Fruit fly (Drosophila melanogaster) whole organism, prepupa: ENCODE measurements around the gene Prosalpha3T.

ENCODE experiments used
- Blimp-1 ChIP-seq: fragments of 200-800 bp; sonication (Bioruptor generic); optimal IDR thresholded peaks from 3 replicates; lab custom pipeline; 2017; ENCODE audit warnings: missing biosample characterization, missing genetic modification characterization, mild to moderate bottlenecking, moderate library complexity, missing genetic modification reagents
- CG10669 ChIP-seq: fragments of 200-800 bp; sonication (Bioruptor generic); optimal IDR thresholded peaks from 3 replicates; lab custom pipeline; 2018; ENCODE audit warnings: missing biosample characterization, mild to moderate bottlenecking, missing genetic modification characterization, moderate library complexity
- CG11762 ChIP-seq: fragments of 200-800 bp; sonication (Bioruptor generic); optimal IDR thresholded peaks from 3 replicates; lab custom pipeline; 2016; ENCODE audit warnings: missing biosample characterization, missing genetic modification characterization; ENCODE audit not compliant: insufficient read depth
- CG11902 ChIP-seq: fragments of 200-800 bp; sonication (Bioruptor generic); optimal IDR thresholded peaks from 3 replicates; lab custom pipeline; 2016; ENCODE audit warnings: missing biosample characterization, missing genetic modification characterization
- CG15336 ChIP-seq: fragments of 200-800 bp; sonication (Bioruptor generic); IDR thresholded peaks from 2 replicates; pipeline ENCODE4 v1.3.6; 2022; ENCODE audit warnings: missing biosample characterization, missing genetic modification characterization
- CG3032 ChIP-seq: fragments of 200-800 bp; optimal IDR thresholded peaks from 2 replicates; lab custom pipeline; 2019; ENCODE audit warnings: missing biosample characterization, mild to moderate bottlenecking, missing genetic modification characterization, moderate library complexity
- CG3919 ChIP-seq: fragments of 200-800 bp; sonication (Bioruptor generic); optimal IDR thresholded peaks from 3 replicates; lab custom pipeline; 2016; ENCODE audit warnings: missing biosample characterization, missing genetic modification characterization
- CG6163 ChIP-seq: fragments of 200-800 bp; sonication (Bioruptor generic); IDR thresholded peaks from 3 replicates; pipeline ENCODE4 v1.3.6; 2022; ENCODE audit warnings: missing biosample characterization, missing genetic modification characterization
- CG6276 ChIP-seq: fragments of 200-800 bp; sonication (Bioruptor generic); optimal IDR thresholded peaks from 2 replicates; lab custom pipeline; 2017; ENCODE audit warnings: missing biosample characterization, mild to moderate bottlenecking, missing genetic modification characterization
- CG6792 ChIP-seq: fragments of 200-800 bp; sonication (Bioruptor generic); optimal IDR thresholded peaks from 3 replicates; lab custom pipeline; 2016; ENCODE audit warnings: missing biosample characterization, missing genetic modification characterization
- CG7368 ChIP-seq: fragments of 200-800 bp; sonication (Bioruptor generic); optimal IDR thresholded peaks from 3 replicates; lab custom pipeline; 2016; ENCODE audit warnings: missing biosample characterization, missing genetic modification characterization
- CG8119 ChIP-seq: fragments of 200-800 bp; sonication (Bioruptor generic); IDR thresholded peaks from 3 replicates; pipeline ENCODE4 v1.3.6; 2022; ENCODE audit warnings: missing biosample characterization, missing genetic modification characterization
- CG9139 ChIP-seq: fragments of 200-800 bp; sonication (Bioruptor generic); optimal IDR thresholded peaks from 3 replicates; lab custom pipeline; 2017; ENCODE audit warnings: missing biosample characterization, mild to moderate bottlenecking, missing genetic modification characterization
- Eip78C ChIP-seq: fragments of 200-800 bp; sonication (Bioruptor generic); peaks from one replicate; lab custom pipeline; 2016; ENCODE audit warnings: missing biosample characterization, missing genetic modification characterization
- Eip93F ChIP-seq: fragments of 200-800 bp; sonication (Bioruptor generic); optimal IDR thresholded peaks from 2 replicates; lab custom pipeline; 2016; ENCODE audit warnings: missing biosample characterization, mild to moderate bottlenecking, missing genetic modification characterization
- Ets96B ChIP-seq: fragments of 200-800 bp; optimal IDR thresholded peaks from 2 replicates; lab custom pipeline; 2019; ENCODE audit warnings: missing biosample characterization, mild to moderate bottlenecking, missing genetic modification characterization, moderate library complexity
- Hr4 ChIP-seq: fragments of 200-800 bp; sonication (Bioruptor generic); optimal IDR thresholded peaks from 3 replicates; lab custom pipeline; 2016; ENCODE audit warnings: missing biosample characterization, missing genetic modification characterization
- Lpt ChIP-seq: fragments of 200-800 bp; sonication (Bioruptor generic); optimal IDR thresholded peaks from 3 replicates; lab custom pipeline; 2016; ENCODE audit warnings: missing biosample characterization, missing genetic modification characterization
- Met ChIP-seq: fragments of 200-800 bp; sonication (Bioruptor generic); optimal IDR thresholded peaks from 3 replicates; lab custom pipeline; 2016; ENCODE audit warnings: missing biosample characterization, missing genetic modification characterization
- OdsH ChIP-seq: fragments of 200-800 bp; sonication (Bioruptor generic); optimal IDR thresholded peaks from 3 replicates; lab custom pipeline; 2016; ENCODE audit warnings: missing biosample characterization, missing genetic modification characterization
- Sox14 ChIP-seq: fragments of 200-800 bp; sonication (Bioruptor generic); optimal IDR thresholded peaks from 3 replicates; lab custom pipeline; 2016; ENCODE audit warnings: missing biosample characterization, missing genetic modification characterization
- achi ChIP-seq: fragments of 200-800 bp; sonication (Bioruptor generic); optimal IDR thresholded peaks from 3 replicates; lab custom pipeline; 2016; ENCODE audit warnings: missing biosample characterization, missing genetic modification characterization
- acj6 ChIP-seq: fragments of 200-800 bp; sonication (Bioruptor generic); optimal IDR thresholded peaks from 3 replicates; lab custom pipeline; 2016; ENCODE audit warnings: missing biosample characterization, missing genetic modification characterization
- cyc ChIP-seq: fragments of 200-800 bp; sonication (Bioruptor generic); optimal IDR thresholded peaks from 3 replicates; lab custom pipeline; 2016; ENCODE audit warnings: missing biosample characterization, missing genetic modification characterization
- eg ChIP-seq: fragments of 200-800 bp; sonication (Bioruptor generic); IDR thresholded peaks from 3 replicates; pipeline ENCODE4 v1.3.6; 2022; ENCODE audit warnings: missing biosample characterization, missing genetic modification characterization
- esn ChIP-seq: fragments of 200-800 bp; sonication (Bioruptor generic); optimal IDR thresholded peaks from 2 replicates; lab custom pipeline; 2016; ENCODE audit warnings: missing biosample characterization, mild to moderate bottlenecking, missing genetic modification characterization, moderate library complexity
- fd85E ChIP-seq: fragments of 200-800 bp; sonication (Bioruptor generic); optimal IDR thresholded peaks from 3 replicates; lab custom pipeline; 2016; ENCODE audit warnings: missing biosample characterization, missing genetic modification characterization
- fkh ChIP-seq: fragments of 200-800 bp; sonication (Bioruptor generic); optimal IDR thresholded peaks from 3 replicates; lab custom pipeline; 2017; ENCODE audit warnings: missing biosample characterization, mild to moderate bottlenecking, missing genetic modification characterization, moderate library complexity
- lz ChIP-seq: fragments of 200-800 bp; sonication (Bioruptor generic); optimal IDR thresholded peaks from 3 replicates; lab custom pipeline; 2016; ENCODE audit warnings: missing biosample characterization, missing genetic modification characterization
- net ChIP-seq: fragments of 200-800 bp; sonication (Bioruptor generic); optimal IDR thresholded peaks from 3 replicates; lab custom pipeline; 2016; ENCODE audit warnings: missing biosample characterization, missing genetic modification characterization
- pdm3 ChIP-seq: fragments of 200-800 bp; sonication (Bioruptor generic); optimal IDR thresholded peaks from 3 replicates; lab custom pipeline; 2016; ENCODE audit warnings: missing biosample characterization, missing genetic modification characterization
- salr ChIP-seq, 2 experiments: fragments of 200-800 bp; sonication (Bioruptor generic); optimal IDR thresholded peaks; 3 replicates each; lab custom pipeline; 2016 to 2018; ENCODE audit warnings: missing biosample characterization in 2 of 2, missing genetic modification characterization in 2 of 2, mild to moderate bottlenecking in 1 of 2
- spab ChIP-seq: fragments of 200-800 bp; sonication (Bioruptor generic); optimal IDR thresholded peaks from 2 replicates; lab custom pipeline; 2017; ENCODE audit warnings: missing biosample characterization, mild to moderate bottlenecking, missing genetic modification characterization, missing genetic modification reagents
- ss ChIP-seq, 2 experiments: fragments of 200-800 bp; sonication (Bioruptor generic); optimal IDR thresholded peaks; 2 replicates in 1 of 2; 3 replicates in 1 of 2; lab custom pipeline; 2017 to 2018; ENCODE audit warnings: mild to moderate bottlenecking in 2 of 2, missing biosample characterization in 2 of 2, missing genetic modification characterization in 2 of 2, moderate library complexity in 1 of 2
- svp ChIP-seq: fragments of 200-800 bp; sonication (Bioruptor generic); peaks from one replicate; lab custom pipeline; 2016; ENCODE audit warnings: missing biosample characterization, missing genetic modification characterization

Prosalpha3T gene

dm6 chr3R:31134056-31134455, 10.8 kb upstream of the Prosalpha3T start, which contains the start of gene Gycbeta100B (continued):
- TF ChIP-seq CG11902 (GFP tag; lab: Kevin White, UChicago) (no peak), salr (GFP tag; optimal IDR thresholded peaks at IDR 0.05; lab: Kevin White, UChicago) (no peak), pdm3 (GFP tag; lab: Kevin White, UChicago) (peak; percentile 43), CG11762 (GFP tag; lab: Kevin White, UChicago) (no peak), CG15336 (GFP tag; lab: Robert Waterston, UW) (no peak), CG3032 (tag; lab: Kevin White, UChicago) (peak; percentile 20), achi (peak; percentile 42), Eip93F (GFP tag; lab: Kevin White, UChicago) (no peak), Eip78C (GFP tag; lab: Kevin White, UChicago) (peak; percentile 59), ss (GFP tag; optimal IDR thresholded peaks at IDR 0.05; lab: Kevin White, UChicago) (peak in 1 of 2 experiments; percentile 42), CG9139 (peak; percentile 15)

- TF ChIP-seq OdsH (GFP tag; lab: Kevin White, UChicago), result no peak
- no peak for TF ChIP-seq cyc (GFP tag; lab: Kevin White, UChicago)
- TF ChIP-seq Ets96B (tag; lab: Kevin White, UChicago), result no peak
- TF ChIP-seq salr (GFP tag; optimal IDR thresholded peaks at IDR 0.05; lab: Kevin White, UChicago), result no peak
- no peak for TF ChIP-seq CG6792 (GFP tag; lab: Kevin White, UChicago)
- no peak for TF ChIP-seq CG10669 (GFP tag; lab: Kevin White, UChicago)
- no peak for TF ChIP-seq CG6276
- TF ChIP-seq esn (GFP tag; lab: Kevin White, UChicago), result no peak
- no peak for TF ChIP-seq fd85E (GFP tag; lab: Kevin White, UChicago)
- TF ChIP-seq CG15336 (GFP tag; lab: Robert Waterston, UW), result no peak
- no peak for TF ChIP-seq fkh (GFP tag; lab: Kevin White, UChicago)
- no peak for TF ChIP-seq ss (GFP tag; optimal IDR thresholded peaks at IDR 0.05; lab: Kevin White, UChicago)
- no peak for TF ChIP-seq CG3919
- TF ChIP-seq CG8119 (GFP tag; lab: Robert Waterston, UW), result no peak
- no peak for TF ChIP-seq lz (GFP tag; lab: Kevin White, UChicago)
- TF ChIP-seq svp, result no peak
- TF ChIP-seq CG6163, result no peak
- no peak for TF ChIP-seq spab
- TF ChIP-seq, all 60 proteins: peak for 0
Observed at dm6 chr3R:31130566-31130965, 7.4 kb upstream of the Prosalpha3T start, which contains the start of gene Ktch. Gene Ktch (minus strand): TSS chr3R:31130666.

- TF ChIP-seq fkh (GFP tag; lab: Kevin White, UChicago), result peak; percentile 60
- no peak for TF ChIP-seq Lpt (GFP tag; lab: Kevin White, UChicago)
Observed at dm6 chr3R:31127357-31127775, 4.2 kb upstream of the Prosalpha3T start.

DNA sequence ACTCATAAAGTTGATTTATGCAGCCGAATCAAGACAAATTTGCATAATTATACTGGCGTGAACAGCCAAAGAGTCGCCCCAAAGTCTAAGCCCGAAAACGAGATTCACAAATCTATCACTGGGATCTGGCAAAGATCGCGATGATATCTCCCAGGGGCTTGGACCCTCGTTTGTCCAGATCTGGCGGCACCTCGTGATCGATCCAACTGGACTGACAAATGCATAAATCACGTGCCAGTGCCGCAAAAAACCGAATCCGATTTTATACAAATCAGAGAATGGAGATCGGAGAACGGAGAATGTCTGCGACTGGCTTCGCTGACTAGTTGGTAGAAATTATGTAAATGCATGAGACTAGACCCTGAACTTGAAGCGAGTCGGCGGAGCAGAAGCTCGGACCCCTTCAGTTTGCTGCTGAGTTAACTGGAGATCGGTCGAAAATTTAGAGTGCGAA, 2.6 kb upstream of the Prosalpha3T start, which contains the start of gene CG15554:
Gene CG15554 (plus strand): TSS at position 404 of the 454 bp plus-strand sequence.
- TF ChIP-seq achi (no peak), acj6 (GFP tag; lab: Kevin White, UChicago) (no peak), CG6163 (no peak), CG6792 (GFP tag; lab: Kevin White, UChicago) (no peak), CG7368 (GFP tag; lab: Kevin White, UChicago) (no peak), spab (no peak), lz (GFP tag; lab: Kevin White, UChicago) (no peak), CG15336 (GFP tag; lab: Robert Waterston, UW) (no peak), Hr4 (GFP tag; lab: Kevin White, UChicago) (no peak), Met (GFP tag; lab: Kevin White, UChicago) (no peak), Sox14 (GFP tag; lab: Kevin White, UChicago) (no peak), eg (no peak), net (GFP tag; lab: Kevin White, UChicago) (no peak), salr (GFP tag; optimal IDR thresholded peaks at IDR 0.05; lab: Kevin White, UChicago) (no peak), Blimp-1 (GFP tag; lab: Kevin White, UChicago) (no peak)
- TF ChIP-seq, all 60 proteins: peak for 0
